Worm (Caenorhabditis elegans) whole organism, L1 larva: ENCODE data around the gene snf-9.
A peak's percentile ranks its signal among the peaks of the same experiment; 100 is the strongest.

ENCODE experiments used
- C16A3.4 ChIP-seq: fragments of 150-350 bp; optimal IDR thresholded peaks from 2 replicates; lab custom pipeline; 2014; ENCODE audit warnings: missing biosample characterization, missing genetic modification characterization
- aly-2 ChIP-seq: fragments of 150-350 bp; optimal IDR thresholded peaks from 2 replicates; lab custom pipeline; 2014; ENCODE audit warnings: missing biosample characterization, missing genetic modification characterization
- blmp-1 ChIP-seq: fragments of 150-350 bp; optimal IDR thresholded peaks from 2 replicates; lab custom pipeline; 2014; ENCODE audit warnings: missing biosample characterization, missing genetic modification characterization
- dpl-1 ChIP-seq, 3 experiments: fragments of 150-350 bp in 2 of 3; sonication (generic microtip) in 1 of 3; optimal IDR thresholded peaks; 2 replicates each; lab custom pipeline; 2014 to 2017; ENCODE audit warnings: missing biosample characterization in 3 of 3, missing genetic modification characterization in 3 of 3, missing genetic modification reagents in 3 of 3
- dsc-1 ChIP-seq: sonication (generic microtip); optimal IDR thresholded peaks from 2 replicates; lab custom pipeline; 2016; ENCODE audit warnings: mild to moderate bottlenecking, missing genetic modification characterization, missing compliant biosample characterization
- efl-1 ChIP-seq, 4 experiments: fragments of 150-350 bp; optimal IDR thresholded peaks in 3 of 4; peaks in 1 of 4; 1 replicate in 1 of 4; 2 replicates in 3 of 4; lab custom pipeline; 2014; ENCODE audit warnings: missing biosample characterization in 2 of 4, missing genetic modification characterization in 2 of 4, missing genetic modification reagents in 2 of 4
- egl-13 ChIP-seq: sonication (generic microtip); optimal IDR thresholded peaks from 2 replicates; lab custom pipeline; 2016; ENCODE audit warnings: missing genotype, missing genetic modification reagents, missing genetic modification characterization, missing compliant biosample characterization
- elt-2 ChIP-seq: sonication (generic microtip); optimal IDR thresholded peaks from 2 replicates; lab custom pipeline; 2016; ENCODE audit warnings: missing genetic modification characterization, mild to moderate bottlenecking, inconsistent platforms, missing compliant biosample characterization, missing genetic modification reagents
- elt-3 ChIP-seq, 6 experiments: fragments of 150-350 bp in 1 of 6; sonication (generic microtip); optimal IDR thresholded peaks; 2 replicates each; lab custom pipeline; 2017 to 2018; ENCODE audit warnings: missing biosample characterization in 6 of 6, missing genetic modification characterization in 6 of 6, inconsistent platforms in 1 of 6
- fkh-4 ChIP-seq: sonication (generic microtip); optimal IDR thresholded peaks from 2 replicates; lab custom pipeline; 2016; ENCODE audit warnings: missing compliant biosample characterization, missing genetic modification characterization, borderline replicate concordance
- fkh-8 ChIP-seq: sonication (generic microtip); optimal IDR thresholded peaks from 2 replicates; lab custom pipeline; 2016; ENCODE audit warnings: mild to moderate bottlenecking, missing genetic modification characterization, missing compliant biosample characterization
- jun-1 ChIP-seq: fragments of 150-350 bp; optimal IDR thresholded peaks from 2 replicates; lab custom pipeline; 2014; ENCODE audit warnings: missing biosample characterization, missing genetic modification reagents, missing genetic modification characterization
- lin-13 ChIP-seq: fragments of 150-350 bp; optimal IDR thresholded peaks from 2 replicates; lab custom pipeline; 2014; ENCODE audit warnings: missing biosample characterization, missing genetic modification reagents, missing genetic modification characterization
- lin-14 ChIP-seq: fragments of 200-800 bp; sonication (Bioruptor generic); optimal IDR thresholded peaks from 2 replicates; lab custom pipeline; 2018; ENCODE audit warnings: mild to moderate bottlenecking, missing genetic modification characterization, moderate library complexity, missing compliant biosample characterization
- lin-15B ChIP-seq: fragments of 150-350 bp; sonication (generic microtip); optimal IDR thresholded peaks from 3 replicates; lab custom pipeline; 2014; ENCODE audit warnings: missing biosample characterization, missing genetic modification characterization
- lin-35 ChIP-seq, 2 experiments: fragments of 150-350 bp; optimal IDR thresholded peaks; 2 replicates each; lab custom pipeline; 2014; ENCODE audit warnings: missing biosample characterization in 2 of 2, missing genetic modification characterization in 2 of 2, missing genetic modification reagents in 2 of 2
- lin-39 ChIP-seq: fragments of 150-350 bp; optimal IDR thresholded peaks from 2 replicates; lab custom pipeline; 2014; ENCODE audit warnings: missing biosample characterization, missing genetic modification reagents, missing genetic modification characterization
- nhr-11 ChIP-seq: fragments of 150-350 bp; optimal IDR thresholded peaks from 2 replicates; lab custom pipeline; 2014; ENCODE audit warnings: missing biosample characterization, missing genetic modification characterization
- nhr-12 ChIP-seq: sonication (generic microtip); optimal IDR thresholded peaks from 2 replicates; lab custom pipeline; 2017; ENCODE audit warnings: missing biosample characterization, missing genetic modification characterization
- nhr-28 ChIP-seq: fragments of 150-350 bp; optimal IDR thresholded peaks from 2 replicates; lab custom pipeline; 2014; ENCODE audit warnings: missing biosample characterization, missing genetic modification characterization
- nhr-47 ChIP-seq: sonication (generic microtip); optimal IDR thresholded peaks from 2 replicates; lab custom pipeline; 2016; ENCODE audit warnings: mild to moderate bottlenecking, missing genetic modification characterization, moderate library complexity, missing compliant biosample characterization
- nhr-71 ChIP-seq: sonication (generic microtip); optimal IDR thresholded peaks from 2 replicates; lab custom pipeline; 2016; ENCODE audit warnings: mild to moderate bottlenecking, missing genetic modification characterization, moderate library complexity, missing compliant biosample characterization
- nhr-77 ChIP-seq: fragments of 150-350 bp; optimal IDR thresholded peaks from 2 replicates; lab custom pipeline; 2014; ENCODE audit warnings: missing biosample characterization, missing genetic modification characterization
- nhr-85 ChIP-seq: sonication (generic microtip); peaks from one replicate; lab custom pipeline; 2016; ENCODE audit warnings: missing genetic modification characterization, inconsistent platforms, missing compliant biosample characterization
- rnt-1 ChIP-seq: sonication (generic microtip); optimal IDR thresholded peaks from 2 replicates; lab custom pipeline; 2016; ENCODE audit warnings: mild to moderate bottlenecking, missing genetic modification characterization, moderate library complexity, missing compliant biosample characterization
- skn-1 ChIP-seq: fragments of 150-350 bp; optimal IDR thresholded peaks from 2 replicates; lab custom pipeline; 2014; ENCODE audit warnings: missing biosample characterization, missing genetic modification characterization
- sptf-1 ChIP-seq: fragments of 150-350 bp; optimal IDR thresholded peaks from 2 replicates; lab custom pipeline; 2014; ENCODE audit warnings: missing biosample characterization, missing genetic modification characterization
- tbx-2 ChIP-seq: sonication (generic microtip); optimal IDR thresholded peaks from 2 replicates; lab custom pipeline; 2016; ENCODE audit warnings: missing genetic modification characterization, missing compliant biosample characterization
- unc-62 ChIP-seq: fragments of 150-350 bp; optimal IDR thresholded peaks from 2 replicates; lab custom pipeline; 2014; ENCODE audit warnings: missing biosample characterization, missing genetic modification reagents, missing genetic modification characterization
- xbp-1 ChIP-seq: sonication (generic microtip); optimal IDR thresholded peaks from 2 replicates; lab custom pipeline; 2016; ENCODE audit warnings: missing genetic modification characterization, missing compliant biosample characterization
- ztf-11 ChIP-seq, 2 experiments: sonication (generic microtip); optimal IDR thresholded peaks; 2 replicates each; lab custom pipeline; 2016 to 2017; ENCODE audit warnings: missing genetic modification characterization in 2 of 2, missing biosample characterization in 1 of 2, missing compliant biosample characterization in 1 of 2
- ztf-4 ChIP-seq: fragments of 150-350 bp; optimal IDR thresholded peaks from 2 replicates; lab custom pipeline; 2014; ENCODE audit warnings: missing biosample characterization, missing genetic modification characterization

Gene snf-9

ce11 chrIV:17285263-17285662 lies 26.7 kb upstream of the snf-9 start (continued):
- TF ChIP-seq lin-14 (GFP tag; lab: Kevin White, UChicago) = peak; percentile 76
- TF ChIP-seq egl-13 (tag; lab: Kevin White, UChicago) = peak; percentile 65
- no peak for TF ChIP-seq fkh-4
- no peak for TF ChIP-seq nhr-77 (tag; lab: Kevin White, UChicago)
- TF ChIP-seq, all 84 proteins: peak for 15

- no peak for TF ChIP-seq fkh-8 (tag; lab: Kevin White, UChicago)
- TF ChIP-seq efl-1 (optimal IDR thresholded peaks at IDR 0.05; lab: Kevin White, UChicago) = no peak
- TF ChIP-seq efl-1 (GFP tag; optimal IDR thresholded peaks at IDR 0.05 in 1 of 2; lab: Kevin White, UChicago) = peak in 1 of 2 experiments; percentile 57
- peak; percentile 58 for TF ChIP-seq xbp-1 (tag; lab: Kevin White, UChicago)
These were observed 23.9 kb upstream of the snf-9 start, which contains the start of gene zipt-7.1 for ce11 chrIV:17287908-17288675. zipt-7.1 (minus strand) TSS chrIV:17288139.

DNA sequence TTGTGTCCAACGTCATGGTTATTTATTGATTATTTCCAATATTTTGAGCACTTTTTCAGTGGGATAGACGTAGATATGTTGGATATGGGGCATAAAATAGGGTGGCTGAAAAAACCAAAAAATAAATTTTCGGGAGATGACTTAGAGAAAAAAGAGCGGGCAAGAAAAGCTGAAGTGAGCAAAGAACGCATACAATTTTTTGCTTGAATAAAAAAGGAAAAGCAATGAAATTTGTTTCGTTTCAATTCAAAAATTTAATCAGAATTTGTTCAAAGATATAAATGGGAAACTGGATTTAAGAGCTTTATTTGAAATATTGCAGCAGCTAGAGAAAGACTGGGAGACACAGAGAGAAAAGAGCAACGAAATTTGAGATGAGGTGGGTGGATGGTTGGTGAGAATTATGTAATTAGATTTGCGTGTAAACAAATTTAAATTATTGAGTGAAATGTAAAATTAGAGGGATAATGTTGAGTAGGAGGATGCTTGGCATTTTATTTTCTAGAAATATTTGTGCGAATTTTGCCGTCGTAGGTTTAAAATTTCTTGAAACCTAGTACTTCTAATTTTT lies 20.2 kb upstream of the snf-9 start, which contains the start of the genes T28F3.11 and slc-17.4:
Gene T28F3.11 (minus strand): TSS at position 51 of the 571 bp plus-strand sequence.
Gene slc-17.4 (minus strand): TSS at position 105 of the 571 bp plus-strand sequence.
- TF ChIP-seq nhr-85 (tag; lab: Kevin White, UChicago) (no peak), lin-14 (GFP tag; lab: Kevin White, UChicago) (peak; percentile 43)
- TF ChIP-seq, all 84 proteins: peak for 1

DNA sequence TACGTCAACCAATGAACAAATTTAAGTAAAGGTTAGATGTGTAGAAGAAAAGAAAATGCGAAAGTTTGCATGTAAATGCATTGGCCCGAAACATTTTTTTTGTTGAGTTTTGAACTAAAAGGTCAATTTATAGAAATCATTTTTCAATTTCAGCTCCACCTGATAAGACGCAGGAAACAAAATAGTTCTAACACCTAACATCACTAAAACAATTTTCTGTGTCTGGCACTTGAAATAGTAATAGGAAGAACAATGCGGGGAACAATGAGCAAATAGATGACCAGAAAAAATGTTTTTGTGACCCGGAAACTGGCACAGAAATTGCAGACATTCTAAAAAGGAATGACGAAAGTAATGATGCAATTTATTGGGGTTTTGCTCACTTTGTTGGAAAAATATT lies 19.6 kb upstream of the snf-9 start:
- TF ChIP-seq lin-15B (tag; lab: Kevin White, UChicago) (no peak), C16A3.4 (tag; lab: Kevin White, UChicago) (no peak), nhr-11 (tag; lab: Kevin White, UChicago) (no peak), lin-39 (tag; lab: Kevin White, UChicago) (no peak), rnt-1 (tag; lab: Kevin White, UChicago) (no peak), sptf-1 (tag; lab: Kevin White, UChicago) (no peak), nhr-71 (tag; lab: Kevin White, UChicago) (no peak), aly-2 (tag; lab: Kevin White, UChicago) (no peak), lin-35 (GFP tag; optimal IDR thresholded peaks at IDR 0.05; lab: Kevin White, UChicago) (peak in 1 of 2 experiments; percentile 21), nhr-12 (no peak), elt-2 (peak; percentile 9), jun-1 (no peak), fkh-4 (no peak)

DNA sequence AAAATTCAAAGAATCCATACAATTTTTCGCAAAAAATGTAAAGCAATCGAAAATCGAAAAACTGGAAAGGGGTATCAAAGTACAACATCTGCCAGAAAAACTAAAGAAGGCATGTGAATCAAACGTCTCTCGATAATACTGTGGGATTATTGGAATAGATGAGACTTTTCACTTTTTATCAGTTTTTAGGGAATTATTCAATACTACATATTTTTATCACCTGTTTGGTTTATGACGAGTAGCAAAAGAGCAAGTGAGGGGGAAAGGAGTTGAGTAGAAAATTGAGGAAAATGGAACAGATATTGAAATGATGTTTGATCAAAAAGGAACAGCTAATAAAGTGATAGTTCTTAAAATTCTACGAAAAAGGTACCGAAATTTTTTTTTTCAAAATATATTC lies 18.9 kb upstream of the snf-9 start:
- TF ChIP-seq elt-2 = peak; percentile 41
- TF ChIP-seq lin-13 (GFP tag; lab: Kevin White, UChicago) = no peak
- no peak for TF ChIP-seq tbx-2 (tag; lab: Kevin White, UChicago)
- TF ChIP-seq unc-62 (GFP tag; lab: Kevin White, UChicago) = no peak
- no peak for TF ChIP-seq fkh-4
- TF ChIP-seq ztf-11 (tag; optimal IDR thresholded peaks at IDR 0.05; lab: Kevin White, UChicago) = no peak
- no peak for TF ChIP-seq skn-1 (tag; lab: Kevin White, UChicago)
- TF ChIP-seq elt-3 (tag; optimal IDR thresholded peaks at IDR 0.05; lab: Kevin White, UChicago) = no peak

DNA sequence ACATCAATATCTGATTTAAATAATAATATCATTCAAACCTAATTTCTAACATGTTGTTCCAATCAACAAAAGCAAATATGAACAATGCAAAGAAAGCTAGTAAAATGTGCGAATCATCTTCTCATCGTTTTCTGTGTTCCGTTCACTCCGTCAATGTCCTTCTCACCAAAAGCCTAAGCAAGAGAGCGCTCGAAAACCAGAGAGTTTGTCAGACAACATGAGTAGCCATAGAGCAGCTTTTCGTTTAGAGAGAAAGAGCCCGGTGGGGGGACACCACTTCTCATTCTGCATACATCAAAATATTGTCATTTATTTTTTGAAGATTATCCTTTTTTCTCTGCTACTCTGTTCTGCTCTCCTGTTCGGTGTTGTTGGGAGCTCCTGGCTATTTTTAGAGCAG lies 18.3 kb upstream of the snf-9 start:
- TF ChIP-seq lin-14 (GFP tag; lab: Kevin White, UChicago) (no peak), dsc-1 (tag; lab: Kevin White, UChicago) (peak; percentile 62), jun-1 (no peak), nhr-28 (tag; lab: Kevin White, UChicago) (no peak), nhr-47 (tag; lab: Kevin White, UChicago) (peak; percentile 11), blmp-1 (tag; lab: Kevin White, UChicago) (no peak), ztf-4 (no peak), fkh-8 (tag; lab: Kevin White, UChicago) (peak; percentile 27), efl-1 (optimal IDR thresholded peaks at IDR 0.05; lab: Kevin White, UChicago) (no peak), efl-1 (GFP tag; optimal IDR thresholded peaks at IDR 0.05 in 1 of 2; lab: Kevin White, UChicago) (peak in 1 of 2 experiments; percentile 77), dpl-1 (GFP tag; optimal IDR thresholded peaks at IDR 0.05; lab: Kevin White, UChicago) (peak in 1 of 3 experiments; percentile 27), lin-35 (GFP tag; optimal IDR thresholded peaks at IDR 0.05; lab: Kevin White, UChicago) (peak in 1 of 2 experiments; percentile 36)
